Worm (Caenorhabditis elegans) whole organism, mixed stage, embryonic: Measurements from ENCODE around the gene T22B2.2.
A peak's percentile ranks its signal among the peaks of the same experiment; 100 is the strongest.

ENCODE experiments used
- M03D4.4 ChIP-seq: sonication (generic microtip); optimal IDR thresholded peaks from 2 replicates; lab custom pipeline; 2017; ENCODE audit warnings: mild to moderate bottlenecking, missing genetic modification characterization, missing compliant biosample characterization
- bed-3 ChIP-seq: fragments of 200-800 bp; sonication (Bioruptor generic); optimal IDR thresholded peaks from 3 replicates; lab custom pipeline; 2018; ENCODE audit warnings: mild to moderate bottlenecking, missing genetic modification characterization, moderate library complexity, missing compliant biosample characterization
- blmp-1 ChIP-seq: fragments of 150-350 bp; optimal IDR thresholded peaks from 2 replicates; lab custom pipeline; 2014; ENCODE audit warnings: missing biosample characterization, missing genetic modification characterization
- ceh-39 ChIP-seq: fragments of 150-350 bp; optimal IDR thresholded peaks from 2 replicates; lab custom pipeline; 2014; ENCODE audit warnings: missing biosample characterization, missing genetic modification characterization
- ceh-43 ChIP-seq: fragments of 200-800 bp; sonication (Bioruptor generic); optimal IDR thresholded peaks from 2 replicates; lab custom pipeline; 2018; ENCODE audit warnings: mild to moderate bottlenecking, missing genetic modification characterization, moderate library complexity, missing compliant biosample characterization
- ceh-83 ChIP-seq: fragments of 200-800 bp; sonication (Bioruptor generic); optimal IDR thresholded peaks from 2 replicates; lab custom pipeline; 2018; ENCODE audit warnings: mild to moderate bottlenecking, missing genetic modification characterization, missing compliant biosample characterization
- ces-1 ChIP-seq: fragments of 150-350 bp; optimal IDR thresholded peaks from 2 replicates; lab custom pipeline; 2014; ENCODE audit warnings: missing biosample characterization, missing genetic modification reagents, missing genetic modification characterization
- cnd-1 ChIP-seq: fragments of 200-800 bp; sonication (Bioruptor generic); optimal IDR thresholded peaks from 2 replicates; lab custom pipeline; 2018; ENCODE audit warnings: mild to moderate bottlenecking, missing genetic modification characterization, missing compliant biosample characterization
- drap-1 ChIP-seq: fragments of 200-800 bp; sonication (Bioruptor generic); optimal IDR thresholded peaks from 3 replicates; lab custom pipeline; 2018; ENCODE audit warnings: mild to moderate bottlenecking, missing genetic modification characterization, missing compliant biosample characterization
- elt-1 ChIP-seq: sonication (generic microtip); optimal IDR thresholded peaks from 2 replicates; lab custom pipeline; 2017; ENCODE audit warnings: missing genetic modification characterization, mild to moderate bottlenecking, missing compliant biosample characterization, antibody characterized with exemption, moderate library complexity, borderline replicate concordance; ENCODE audit not compliant: insufficient read depth
- elt-3 ChIP-seq: fragments of 150-350 bp; optimal IDR thresholded peaks from 2 replicates; lab custom pipeline; 2014; ENCODE audit warnings: missing biosample characterization, missing genetic modification characterization
- flh-1 ChIP-seq: fragments of 200-800 bp; sonication (Bioruptor generic); optimal IDR thresholded peaks from 2 replicates; lab custom pipeline; 2018; ENCODE audit warnings: mild to moderate bottlenecking, missing genetic modification characterization, moderate library complexity, missing compliant biosample characterization
- ham-2 ChIP-seq: fragments of 200-800 bp; sonication (Bioruptor generic); optimal IDR thresholded peaks from 2 replicates; lab custom pipeline; 2018; ENCODE audit warnings: mild to moderate bottlenecking, missing genetic modification characterization, missing compliant biosample characterization
- hlh-1 ChIP-seq: fragments of 150-350 bp; optimal IDR thresholded peaks from 2 replicates; lab custom pipeline; 2014; ENCODE audit warnings: missing biosample characterization, missing genetic modification reagents, missing genetic modification characterization
- lin-13 ChIP-seq: fragments of 150-350 bp; optimal IDR thresholded peaks from 2 replicates; lab custom pipeline; 2014; ENCODE audit warnings: missing biosample characterization, missing genetic modification characterization
- lin-32 ChIP-seq: fragments of 200-800 bp; sonication (Bioruptor generic); optimal IDR thresholded peaks from 2 replicates; lab custom pipeline; 2018; ENCODE audit warnings: mild to moderate bottlenecking, missing genetic modification characterization, missing compliant biosample characterization
- lsy-2 ChIP-seq: fragments of 150-350 bp; optimal IDR thresholded peaks from 2 replicates; lab custom pipeline; 2014; ENCODE audit warnings: missing biosample characterization, missing genetic modification characterization
- mab-5 ChIP-seq: fragments of 150-350 bp; optimal IDR thresholded peaks from 2 replicates; lab custom pipeline; 2014; ENCODE audit warnings: missing biosample characterization, missing genetic modification characterization
- mep-1 ChIP-seq: fragments of 150-350 bp; optimal IDR thresholded peaks from 2 replicates; lab custom pipeline; 2017; ENCODE audit warnings: missing biosample characterization, missing genetic modification reagents, missing genetic modification characterization, inconsistent platforms
- mls-2 ChIP-seq: sonication (generic microtip); optimal IDR thresholded peaks from 2 replicates; lab custom pipeline; 2016; ENCODE audit warnings: mild to moderate bottlenecking, missing genetic modification characterization, moderate library complexity, missing compliant biosample characterization
- nhr-12 ChIP-seq: fragments of 150-350 bp; optimal IDR thresholded peaks from 2 replicates; lab custom pipeline; 2014; ENCODE audit warnings: missing biosample characterization, missing genetic modification characterization
- nhr-2 ChIP-seq: fragments of 150-350 bp; optimal IDR thresholded peaks from 2 replicates; lab custom pipeline; 2014; ENCODE audit warnings: missing biosample characterization, missing genetic modification characterization
- nhr-237 ChIP-seq: fragments of 150-350 bp; optimal IDR thresholded peaks from 2 replicates; lab custom pipeline; 2014; ENCODE audit warnings: missing biosample characterization, missing genetic modification characterization
- nhr-28 ChIP-seq: fragments of 150-350 bp; optimal IDR thresholded peaks from 2 replicates; lab custom pipeline; 2014; ENCODE audit warnings: missing biosample characterization, missing genetic modification characterization
- nhr-76 ChIP-seq: sonication (generic microtip); optimal IDR thresholded peaks from 2 replicates; lab custom pipeline; 2017; ENCODE audit warnings: missing biosample characterization, missing genetic modification characterization
- pha-4 ChIP-seq: fragments of 150-350 bp; optimal IDR thresholded peaks from 2 replicates; lab custom pipeline; 2018; ENCODE audit warnings: missing biosample characterization, missing genetic modification reagents, missing genetic modification characterization
- sem-2 ChIP-seq: fragments of 200-800 bp; sonication (Bioruptor generic); optimal IDR thresholded peaks from 2 replicates; lab custom pipeline; 2018; ENCODE audit warnings: mild to moderate bottlenecking, missing genetic modification characterization, missing compliant biosample characterization
- snpc-4 ChIP-seq: fragments of 150-350 bp; optimal IDR thresholded peaks from 2 replicates; lab custom pipeline; 2014; ENCODE audit warnings: missing biosample characterization, missing genetic modification characterization
- sptf-1 ChIP-seq: sonication (generic microtip); optimal IDR thresholded peaks from 2 replicates; lab custom pipeline; 2017; ENCODE audit warnings: mild to moderate bottlenecking, missing genetic modification characterization, moderate library complexity, missing compliant biosample characterization
- tbx-8 ChIP-seq: fragments of 200-800 bp; sonication (Bioruptor generic); optimal IDR thresholded peaks from 2 replicates; lab custom pipeline; 2018; ENCODE audit warnings: mild to moderate bottlenecking, missing genetic modification characterization, moderate library complexity, missing compliant biosample characterization
- unc-120 ChIP-seq: sonication (generic microtip); optimal IDR thresholded peaks from 2 replicates; lab custom pipeline; 2017; ENCODE audit warnings: missing genetic modification characterization, missing compliant biosample characterization; ENCODE audit not compliant: poor library complexity, severe bottlenecking
- unc-39 ChIP-seq: fragments of 150-350 bp; optimal IDR thresholded peaks from 2 replicates; lab custom pipeline; 2014; ENCODE audit warnings: missing biosample characterization, missing genetic modification characterization
- unc-62 ChIP-seq: fragments of 150-350 bp; optimal IDR thresholded peaks from 2 replicates; lab custom pipeline; 2014; ENCODE audit warnings: missing biosample characterization, missing genetic modification reagents, missing genetic modification characterization
- zip-8 ChIP-seq: fragments of 150-350 bp; optimal IDR thresholded peaks from 2 replicates; lab custom pipeline; 2014; ENCODE audit warnings: missing biosample characterization, missing genetic modification characterization
- ztf-11 ChIP-seq: fragments of 150-350 bp; optimal IDR thresholded peaks from 2 replicates; lab custom pipeline; 2014; ENCODE audit warnings: missing biosample characterization, missing genetic modification characterization

The T22B2.2 gene

DNA sequence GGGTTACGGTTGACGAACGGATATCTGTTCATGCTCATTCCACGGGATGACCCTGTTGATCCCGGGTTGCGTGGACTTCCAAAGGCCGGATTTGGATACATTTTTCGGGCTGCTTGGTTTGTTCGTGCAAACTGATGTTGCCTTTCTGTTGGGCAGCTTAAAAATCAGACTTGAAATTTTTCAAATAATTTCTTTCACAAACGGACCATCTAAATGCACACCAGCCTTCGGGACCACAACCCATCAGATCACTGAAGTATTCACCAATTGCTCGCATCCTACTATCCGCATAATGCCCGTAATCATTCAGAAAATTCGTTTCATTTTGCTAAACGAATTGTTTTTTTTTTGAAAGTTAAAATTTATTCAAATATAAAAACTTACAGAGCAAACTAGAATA is 24.6 kb upstream of the T22B2.2 start, which contains the start of gene F47F2.3:
TSS of gene F47F2.3 (minus strand) at position 101 of the 400 bp plus-strand sequence.
- TF ChIP-seq cnd-1 (tag; lab: Kevin White, UChicago) (no peak), ceh-83 (GFP tag; lab: Kevin White, UChicago) (no peak), blmp-1 (tag; lab: Kevin White, UChicago) (no peak), nhr-237 (no peak), elt-1 (tag; lab: Kevin White, UChicago) (no peak), unc-62 (no peak), ceh-43 (GFP tag; lab: Kevin White, UChicago) (no peak)

DNA sequence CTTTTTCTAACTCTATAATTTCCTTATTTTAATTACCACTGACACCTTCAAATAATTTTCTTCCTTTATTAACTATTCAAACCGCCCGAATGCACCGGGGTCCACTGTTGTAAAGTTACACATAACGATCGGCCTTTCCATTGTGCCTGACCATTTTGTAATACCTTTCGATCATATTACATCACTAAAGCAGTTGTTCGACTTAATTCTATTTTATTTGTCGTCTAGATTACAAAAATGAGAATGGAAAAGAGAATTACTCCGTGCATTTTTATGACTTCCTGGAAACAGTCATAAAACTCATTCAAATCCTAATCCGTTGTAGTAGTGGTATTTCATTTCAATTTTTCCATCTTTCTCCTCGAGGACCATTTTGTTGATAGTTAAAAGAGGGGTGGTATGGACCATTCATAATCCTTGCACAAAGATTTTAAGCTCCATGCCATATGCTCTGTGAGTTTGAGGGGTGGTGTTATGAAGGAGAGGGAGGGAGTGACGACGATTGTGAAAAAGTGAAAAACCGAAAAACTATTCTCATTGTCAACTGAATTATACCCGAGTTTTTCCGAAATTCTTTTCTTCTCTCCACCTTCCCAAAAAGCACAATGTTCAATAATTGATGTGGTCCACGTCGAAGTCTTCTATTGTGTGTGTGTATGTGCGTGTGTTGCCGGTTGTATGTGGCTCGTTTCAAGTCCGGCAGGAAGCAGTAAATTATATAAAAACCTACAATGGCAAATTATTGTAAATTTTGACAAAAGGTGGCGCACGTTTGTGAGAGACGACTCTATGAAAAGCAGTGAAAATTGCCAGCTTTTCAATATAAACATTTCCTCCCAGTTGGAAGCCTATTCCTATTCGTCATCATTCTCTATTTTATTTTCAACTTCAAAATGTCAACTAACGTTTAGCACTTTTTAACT is 21.7 kb upstream of the T22B2.2 start:
- TF ChIP-seq ceh-39 (tag; lab: Kevin White, UChicago), result no peak
- no peak for TF ChIP-seq lsy-2 (tag; lab: Kevin White, UChicago)
- no peak for TF ChIP-seq lin-13
- peak; percentile 14 for TF ChIP-seq unc-120 (tag; lab: Kevin White, UChicago)
- no peak for TF ChIP-seq sem-2
- TF ChIP-seq ceh-43 (GFP tag; lab: Kevin White, UChicago), result no peak
- peak; percentile 94 for TF ChIP-seq hlh-1 (tag; lab: Kevin White, UChicago)
- no peak for TF ChIP-seq ceh-83 (GFP tag; lab: Kevin White, UChicago)
- TF ChIP-seq mab-5, result no peak
- no peak for TF ChIP-seq drap-1 (GFP tag; lab: Kevin White, UChicago)
- TF ChIP-seq zip-8 (tag; lab: Kevin White, UChicago), result no peak
- no peak for TF ChIP-seq blmp-1 (tag; lab: Kevin White, UChicago)
- TF ChIP-seq nhr-28 (tag; lab: Kevin White, UChicago), result no peak
- TF ChIP-seq mls-2 (tag; lab: Kevin White, UChicago), result no peak
- no peak for TF ChIP-seq unc-39
- no peak for TF ChIP-seq mep-1
- no peak for TF ChIP-seq sptf-1 (tag; lab: Kevin White, UChicago)
- no peak for TF ChIP-seq tbx-8
- TF ChIP-seq unc-62, result peak; percentile 67
- TF ChIP-seq snpc-4, result no peak

- TF ChIP-seq nhr-12 (tag; lab: Kevin White, UChicago), result no peak
- no peak for TF ChIP-seq ceh-83 (GFP tag; lab: Kevin White, UChicago)
- TF ChIP-seq nhr-2 (tag; lab: Kevin White, UChicago), result no peak
- TF ChIP-seq flh-1, result no peak
- no peak for TF ChIP-seq ztf-11 (tag; lab: Kevin White, UChicago)
- no peak for TF ChIP-seq pha-4 (tag; lab: Kevin White, UChicago)
- TF ChIP-seq snpc-4, result no peak
- no peak for TF ChIP-seq lsy-2 (tag; lab: Kevin White, UChicago)
- TF ChIP-seq ceh-43 (GFP tag; lab: Kevin White, UChicago), result no peak
- no peak for TF ChIP-seq ham-2
- TF ChIP-seq ceh-39 (tag; lab: Kevin White, UChicago), result no peak
- TF ChIP-seq unc-39, result no peak
- TF ChIP-seq mab-5, result no peak
- peak; percentile 20 for TF ChIP-seq sptf-1 (tag; lab: Kevin White, UChicago)
- TF ChIP-seq nhr-28 (tag; lab: Kevin White, UChicago), result no peak
- no peak for TF ChIP-seq sem-2
- TF ChIP-seq tbx-8, result no peak
- peak; percentile 42 for TF ChIP-seq M03D4.4
- TF ChIP-seq mls-2 (tag; lab: Kevin White, UChicago), result no peak
- peak; percentile 81 for TF ChIP-seq unc-120 (tag; lab: Kevin White, UChicago)
- TF ChIP-seq hlh-1 (tag; lab: Kevin White, UChicago), result peak; percentile 100
- no peak for TF ChIP-seq lin-13
- TF ChIP-seq mep-1, result no peak
- no peak for TF ChIP-seq cnd-1 (tag; lab: Kevin White, UChicago)
- no peak for TF ChIP-seq nhr-237
- no peak for TF ChIP-seq ces-1 (GFP tag; lab: Kevin White, UChicago)
- no peak for TF ChIP-seq elt-3 (tag; lab: Kevin White, UChicago)
- TF ChIP-seq zip-8 (tag; lab: Kevin White, UChicago), result no peak
- no peak for TF ChIP-seq blmp-1 (tag; lab: Kevin White, UChicago)
- no peak for TF ChIP-seq drap-1 (GFP tag; lab: Kevin White, UChicago)
- TF ChIP-seq bed-3 (GFP tag; lab: Kevin White, UChicago), result no peak
- TF ChIP-seq nhr-76 (tag; lab: Kevin White, UChicago), result no peak
- no peak for TF ChIP-seq elt-1 (tag; lab: Kevin White, UChicago)
- TF ChIP-seq lin-32 (GFP tag; lab: Kevin White, UChicago), result no peak
- peak; percentile 76 for TF ChIP-seq unc-62
Measured at ce11 chrX:3900715-3901114, 19.5 kb upstream of the T22B2.2 start.
